Fruit fly (Drosophila melanogaster): ENCODE data around the gene Pus10.
A peak's percentile ranks its signal among the peaks of the same experiment; 100 is the strongest.

Gene Pus10

DNA sequence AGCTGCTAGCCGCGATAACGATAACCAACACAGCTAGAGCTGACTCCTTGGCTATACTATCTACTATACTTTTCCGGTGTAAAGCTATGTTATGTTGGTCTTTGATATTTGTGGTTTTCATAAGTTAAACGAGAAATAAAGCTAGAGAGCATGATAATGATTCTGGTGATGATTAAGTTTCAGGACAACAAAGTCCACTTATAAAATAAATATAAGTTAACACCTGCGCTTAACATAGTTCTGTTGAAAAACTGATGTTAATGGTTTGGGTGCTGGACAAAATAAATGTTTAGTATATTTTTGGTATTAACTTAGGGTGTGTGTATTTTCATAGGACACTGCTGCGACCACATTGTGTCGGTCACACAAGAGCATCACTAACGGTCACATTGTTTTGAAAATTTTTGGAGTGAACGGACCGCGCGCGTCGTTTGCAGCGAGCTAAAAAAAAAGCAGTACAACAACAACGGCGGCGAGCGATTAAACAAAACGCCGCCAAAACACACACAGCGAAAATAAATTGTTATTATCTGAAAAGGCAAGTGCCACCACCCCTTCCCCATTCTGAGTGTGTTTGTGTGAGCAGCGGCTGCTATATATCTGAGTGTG lies 3.6 kb upstream of the Pus10 start, which contains the start of the genes CG33635 and spen (continued):
- peak; percentile 41 for TF ChIP-seq ewg (GFP tag; optimal IDR thresholded peaks at IDR 0.05)
- TF ChIP-seq CG7556 (GFP tag; optimal IDR thresholded peaks at IDR 0.05) = no peak
- TF ChIP-seq bsh (GFP tag; optimal IDR thresholded peaks at IDR 0.05) = peak in 1 of 2 experiments; percentile 2
- TF ChIP-seq CG10321 (GFP tag; IDR thresholded peaks at IDR 0.05) = no peak
- TF ChIP-seq YL-1 (GFP tag; optimal IDR thresholded peaks at IDR 0.05) = no peak
- TF ChIP-seq schlank (tag; optimal IDR thresholded peaks at IDR 0.05) = peak; percentile 15
- peak; percentile 7 for TF ChIP-seq CG18619 (GFP tag; optimal IDR thresholded peaks at IDR 0.05)
- no peak for TF ChIP-seq CG31388 (GFP tag; optimal IDR thresholded peaks at IDR 0.05)
- TF ChIP-seq CG30020 (tag; optimal IDR thresholded peaks at IDR 0.05) = peak; percentile 80
- no peak for TF ChIP-seq sens-2 (GFP tag; IDR thresholded peaks at IDR 0.05)
- peak; percentile 4 for TF ChIP-seq CG7839 (tag; optimal IDR thresholded peaks at IDR 0.05)
- no peak for TF ChIP-seq sna (GFP tag; IDR thresholded peaks at IDR 0.05; ENCODE audit: partially characterized antibody)
- peak; percentile 4 for TF ChIP-seq D19A (tag; optimal IDR thresholded peaks at IDR 0.05)
- TF ChIP-seq CG10274 (GFP tag; optimal IDR thresholded peaks at IDR 0.05) = no peak
- TF ChIP-seq CG9727 (GFP tag; optimal IDR thresholded peaks at IDR 0.05) = peak; percentile 5
- TF ChIP-seq gro (GFP tag; optimal IDR thresholded peaks at IDR 0.05) = peak; percentile 28
- TF ChIP-seq dimm (GFP tag; IDR thresholded peaks at IDR 0.05) = no peak
- peak; percentile 65 for TF ChIP-seq lab (GFP tag; optimal IDR thresholded peaks at IDR 0.05)
- peak; percentile 35 for TF ChIP-seq CG12219 (GFP tag; optimal IDR thresholded peaks at IDR 0.05)
- TF ChIP-seq jumu (GFP tag; optimal IDR thresholded peaks at IDR 0.05) = no peak
- TF ChIP-seq Sry-δ (GFP tag; optimal IDR thresholded peaks at IDR 0.05) = peak; percentile 51
- TF ChIP-seq CG12104 (GFP tag; optimal IDR thresholded peaks at IDR 0.05) = no peak
- TF ChIP-seq TFAM (GFP tag; optimal IDR thresholded peaks at IDR 0.05) = no peak
- no peak for TF ChIP-seq pan (optimal IDR thresholded peaks at IDR 0.05)
- TF ChIP-seq pan (GFP tag; optimal IDR thresholded peaks at IDR 0.05 in 1 of 2, IDR thresholded peaks at IDR 0.05 in 1 of 2) = no peak
- TF ChIP-seq sim (GFP tag; IDR thresholded peaks at IDR 0.05) = no peak
- TF ChIP-seq chif (GFP tag; optimal IDR thresholded peaks at IDR 0.05) = no peak
- TF ChIP-seq tap (tag; optimal IDR thresholded peaks at IDR 0.05) = peak; percentile 15
- no peak for TF ChIP-seq chn (GFP tag; optimal IDR thresholded peaks at IDR 0.05)
- peak; percentile 26 for TF ChIP-seq nau (GFP tag; optimal IDR thresholded peaks at IDR 0.05)
- TF ChIP-seq phol (tag; optimal IDR thresholded peaks at IDR 0.05) = peak; percentile 21
- no peak for TF ChIP-seq klu (GFP tag; IDR thresholded peaks at IDR 0.05)
- peak in 1 of 3 experiments; percentile 37 for TF ChIP-seq Stat92E (GFP tag; optimal IDR thresholded peaks at IDR 0.05)
- peak; percentile 52 for TF ChIP-seq sd (tag; optimal IDR thresholded peaks at IDR 0.05)
- peak; percentile 70 for TF ChIP-seq HmgZ (tag; optimal IDR thresholded peaks at IDR 0.05)
- TF ChIP-seq Mrtf (GFP tag; IDR thresholded peaks at IDR 0.05) = no peak
- TF ChIP-seq sr (GFP tag; IDR thresholded peaks at IDR 0.05) = no peak
- peak; percentile 76 for TF ChIP-seq CG15514 (GFP tag; optimal IDR thresholded peaks at IDR 0.05)
- peak; percentile 82 for TF ChIP-seq CG8924 (tag; optimal IDR thresholded peaks at IDR 0.05)
- peak; percentile 25 for TF ChIP-seq CG4707 (GFP tag; optimal IDR thresholded peaks at IDR 0.05)
- no peak for TF ChIP-seq lov (optimal IDR thresholded peaks at IDR 0.05)
- no peak for TF ChIP-seq lov (GFP tag; IDR thresholded peaks at IDR 0.05)
- TF ChIP-seq trem (tag; optimal IDR thresholded peaks at IDR 0.05) = peak; percentile 82
- peak; percentile 75 for TF ChIP-seq CG10267 (tag; optimal IDR thresholded peaks at IDR 0.05)
- no peak for TF ChIP-seq CG9932 (GFP tag; IDR thresholded peaks at IDR 0.05)
- TF ChIP-seq Chrac-16 (GFP tag; optimal IDR thresholded peaks at IDR 0.05) = no peak
- no peak for TF ChIP-seq Dll (GFP tag; IDR thresholded peaks at IDR 0.05; ENCODE audit: partially characterized antibody)
- no peak for TF ChIP-seq CG4328 (GFP tag; optimal IDR thresholded peaks at IDR 0.05)
- TF ChIP-seq az2 (GFP tag; optimal IDR thresholded peaks at IDR 0.05) = no peak
- TF ChIP-seq CG8281 (tag; optimal IDR thresholded peaks at IDR 0.05) = no peak

All from whole organism, embryonic.